Fruit fly (Drosophila melanogaster): ENCODE results near the gene CG12016.

Gene CG12016

DNA sequence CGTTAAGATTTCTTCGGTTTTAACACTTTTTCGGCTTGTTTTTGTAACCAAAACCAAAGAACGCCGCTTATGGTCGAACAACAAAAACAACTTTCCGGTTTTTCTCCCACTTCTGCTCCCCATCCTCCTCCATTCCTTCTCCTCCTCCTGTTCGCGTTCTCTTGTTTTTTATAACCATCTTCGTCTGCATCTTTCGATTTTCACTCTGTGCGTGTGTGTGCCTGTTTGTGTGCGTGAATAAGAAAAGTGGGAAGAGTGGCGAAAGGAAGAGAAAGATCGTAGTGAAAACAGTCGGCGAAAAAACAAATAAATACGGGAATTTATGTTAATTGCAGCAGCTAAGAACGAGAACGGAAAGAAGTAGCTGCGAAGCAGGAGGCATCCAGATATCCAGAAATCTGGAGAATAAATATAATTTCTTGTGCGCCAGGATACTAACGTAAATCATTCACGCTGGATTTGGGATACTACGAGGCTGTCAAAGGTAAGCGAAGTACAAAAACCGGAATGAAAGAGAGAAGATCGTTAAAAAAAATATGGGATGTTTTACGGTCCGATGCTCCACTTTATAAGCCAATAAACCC is 18.1 kb downstream of the CG12016 start:
- TF ChIP-seq CG8632 (GFP tag; optimal IDR thresholded peaks at IDR 0.05) (no peak), vri (GFP tag; optimal IDR thresholded peaks at IDR 0.05) (peak; percentile 22)

DNA sequence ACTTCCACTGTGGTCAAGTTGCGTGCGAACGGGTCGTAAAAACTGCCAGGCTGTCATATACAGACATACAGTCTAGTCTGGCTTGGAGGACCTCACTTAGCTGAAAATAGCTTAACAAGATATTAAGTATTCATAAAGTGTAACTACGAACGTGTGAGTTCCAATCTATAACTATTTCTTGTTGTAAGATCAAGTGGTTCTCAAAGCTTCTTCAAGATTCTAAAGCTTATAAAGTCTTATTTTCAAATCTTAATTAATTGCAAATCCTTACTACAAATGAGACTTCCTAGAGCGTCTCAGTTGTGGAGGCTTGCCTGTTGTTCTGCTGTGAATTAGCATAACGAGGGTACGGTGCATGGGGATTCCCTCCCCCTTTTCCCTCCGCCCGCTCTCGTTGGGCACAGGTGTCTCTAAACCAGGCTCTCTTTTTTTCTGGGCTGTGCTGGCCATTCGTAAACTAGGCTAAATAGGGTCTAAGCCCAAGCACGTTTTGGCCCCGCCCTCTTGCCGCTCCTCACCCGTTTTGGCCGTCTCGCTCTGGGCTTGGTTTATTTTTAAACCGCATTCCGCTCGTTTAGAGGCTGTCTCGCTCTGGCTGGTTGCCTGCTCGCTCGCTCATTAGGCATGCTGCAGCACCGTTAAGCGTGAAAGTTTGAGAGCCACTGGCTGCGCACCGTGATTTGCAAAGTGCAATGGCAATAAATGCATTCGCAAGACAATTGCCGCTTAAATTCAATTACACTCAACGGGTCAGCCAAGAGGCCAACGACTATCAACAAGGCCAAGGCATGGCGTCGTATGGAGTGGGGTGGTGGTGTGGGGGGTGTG is 18.9 kb downstream of the CG12016 start:
- TF ChIP-seq CG10669 (GFP tag; optimal IDR thresholded peaks at IDR 0.05) (peak; percentile 53), Hr39 (GFP tag; optimal IDR thresholded peaks at IDR 0.05) (no peak), CG6854 (GFP tag; optimal IDR thresholded peaks at IDR 0.05) (no peak), CG7368 (GFP tag; optimal IDR thresholded peaks at IDR 0.05) (no peak), Ets21C (GFP tag; optimal IDR thresholded peaks at IDR 0.05) (no peak), esn (GFP tag; optimal IDR thresholded peaks at IDR 0.05) (no peak), salr (GFP tag; optimal IDR thresholded peaks at IDR 0.05) (peak in 1 of 2 experiments; percentile 2), Met (GFP tag; optimal IDR thresholded peaks at IDR 0.05) (no peak), CG11762 (GFP tag; optimal IDR thresholded peaks at IDR 0.05; ENCODE audit: insufficient read depth) (no peak), Sox102F (GFP tag; optimal IDR thresholded peaks at IDR 0.05) (no peak), acj6 (GFP tag; optimal IDR thresholded peaks at IDR 0.05) (no peak), CG6808 (GFP tag; optimal IDR thresholded peaks at IDR 0.05) (peak; percentile 65), CG4318 (GFP tag; optimal IDR thresholded peaks at IDR 0.05) (no peak), fkh (GFP tag; optimal IDR thresholded peaks at IDR 0.05) (no peak), CG3032 (tag; optimal IDR thresholded peaks at IDR 0.05) (peak; percentile 70), CG10631 (GFP tag; optimal IDR thresholded peaks at IDR 0.05) (peak; percentile 32), net (GFP tag; optimal IDR thresholded peaks at IDR 0.05) (no peak), Gug (GFP tag; IDR thresholded peaks at IDR 0.05) (no peak), OdsH (GFP tag; optimal IDR thresholded peaks at IDR 0.05) (no peak), Lpt (GFP tag; optimal IDR thresholded peaks at IDR 0.05) (no peak), spab (GFP tag; optimal IDR thresholded peaks at IDR 0.05) (peak; percentile 43), Blimp-1 (GFP tag; optimal IDR thresholded peaks at IDR 0.05) (no peak), CG8632 (GFP tag; optimal IDR thresholded peaks at IDR 0.05) (no peak), CG6276 (GFP tag; optimal IDR thresholded peaks at IDR 0.05) (no peak), Ets96B (tag; optimal IDR thresholded peaks at IDR 0.05) (peak; percentile 61), CG31627 (GFP tag; optimal IDR thresholded peaks at IDR 0.05) (no peak), ss (GFP tag; optimal IDR thresholded peaks at IDR 0.05) (peak; percentile 67 to 96), topi (GFP tag; optimal IDR thresholded peaks at IDR 0.05) (no peak), CG16779 (tag; optimal IDR thresholded peaks at IDR 0.05) (no peak), Hr4 (GFP tag; optimal IDR thresholded peaks at IDR 0.05) (no peak), Eip93F (GFP tag; optimal IDR thresholded peaks at IDR 0.05) (no peak), CG11294 (GFP tag; IDR thresholded peaks at IDR 0.05) (no peak), CG1621 (tag; optimal IDR thresholded peaks at IDR 0.05) (no peak), CG3919 (GFP tag; optimal IDR thresholded peaks at IDR 0.05) (peak; percentile 22), Smox (GFP tag; optimal IDR thresholded peaks at IDR 0.05) (no peak), Sox14 (GFP tag; optimal IDR thresholded peaks at IDR 0.05) (peak; percentile 12), dsx (GFP tag; optimal IDR thresholded peaks at IDR 0.05; ENCODE audit: poor library complexity, severe bottlenecking) (peak; percentile 33), Eip78C (GFP tag) (peak; percentile 61), eg (GFP tag; IDR thresholded peaks at IDR 0.05) (no peak), lz (GFP tag; optimal IDR thresholded peaks at IDR 0.05) (no peak), pdm3 (GFP tag; optimal IDR thresholded peaks at IDR 0.05) (peak; percentile 29), svp (GFP tag) (peak; percentile 83), fd59A (GFP tag; optimal IDR thresholded peaks at IDR 0.05) (peak; percentile 56), CG11902 (GFP tag; optimal IDR thresholded peaks at IDR 0.05) (no peak)

All from whole organism, prepupa.